Worm (Caenorhabditis elegans): Measurements from ENCODE around the gene F10E7.5.

The F10E7.5 gene

DNA sequence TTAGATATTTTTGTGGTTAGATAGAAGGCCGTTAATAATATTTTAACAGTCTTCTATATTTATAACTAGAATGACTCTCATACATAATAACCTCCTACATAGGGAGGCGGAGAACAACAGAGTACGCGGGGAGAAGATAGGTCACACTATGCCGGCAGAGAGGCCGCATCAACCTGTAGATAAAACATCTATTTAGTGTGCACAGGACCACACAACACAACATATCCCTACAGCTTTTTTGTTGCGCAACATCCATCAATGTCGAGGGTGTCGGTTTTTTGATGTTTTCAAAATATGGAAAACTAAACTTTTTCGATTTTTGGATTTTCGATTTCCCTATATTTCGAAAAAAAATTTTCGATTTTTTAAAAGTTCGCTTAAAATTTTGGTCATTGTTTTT, 20.9 kb upstream of the F10E7.5 start:
- TF ChIP-seq ztf-23 (GFP tag; IDR thresholded peaks at IDR 0.05), result no peak
- TF ChIP-seq tab-1 (GFP tag; IDR thresholded peaks at IDR 0.05), result no peak
- TF ChIP-seq med-1 (GFP tag; optimal IDR thresholded peaks at IDR 0.05; ENCODE audit: insufficient read depth), result no peak
- no peak for TF ChIP-seq ref-1 (GFP tag; conservative IDR thresholded peaks at IDR 0.05)
- no peak for TF ChIP-seq flt-1 (GFP tag; IDR thresholded peaks at IDR 0.05)

ce11 chrII:7093339-7093821, 18.4 kb upstream of the F10E7.5 start, which contains the start of gene T02G5.3:
TSS of gene T02G5.3 (plus strand) at chrII:7093389.
- TF ChIP-seq T22C8.4 (GFP tag; IDR thresholded peaks at IDR 0.05) (no peak), tab-1 (GFP tag; IDR thresholded peaks at IDR 0.05) (no peak), ref-1 (GFP tag; conservative IDR thresholded peaks at IDR 0.05) (no peak), flt-1 (GFP tag; IDR thresholded peaks at IDR 0.05) (0 out of 2 replicates have a peak, but pooled peaks have one; percentile 40)

- TF ChIP-seq ztf-23 (GFP tag; IDR thresholded peaks at IDR 0.05) (no peak), ref-1 (GFP tag; conservative IDR thresholded peaks at IDR 0.05) (no peak), tab-1 (GFP tag; IDR thresholded peaks at IDR 0.05) (no peak), klf-2 (GFP tag; conservative IDR thresholded peaks at IDR 0.05) (no peak), med-1 (GFP tag; optimal IDR thresholded peaks at IDR 0.05; ENCODE audit: insufficient read depth) (no peak), cog-1 (tag; optimal IDR thresholded peaks at IDR 0.05) (no peak), ztf-29 (GFP tag; IDR thresholded peaks at IDR 0.05) (no peak), flt-1 (GFP tag; IDR thresholded peaks at IDR 0.05) (no peak), T22C8.4 (GFP tag; IDR thresholded peaks at IDR 0.05) (no peak)
Measured at ce11 chrII:7095970-7096369, 15.8 kb upstream of the F10E7.5 start.

DNA sequence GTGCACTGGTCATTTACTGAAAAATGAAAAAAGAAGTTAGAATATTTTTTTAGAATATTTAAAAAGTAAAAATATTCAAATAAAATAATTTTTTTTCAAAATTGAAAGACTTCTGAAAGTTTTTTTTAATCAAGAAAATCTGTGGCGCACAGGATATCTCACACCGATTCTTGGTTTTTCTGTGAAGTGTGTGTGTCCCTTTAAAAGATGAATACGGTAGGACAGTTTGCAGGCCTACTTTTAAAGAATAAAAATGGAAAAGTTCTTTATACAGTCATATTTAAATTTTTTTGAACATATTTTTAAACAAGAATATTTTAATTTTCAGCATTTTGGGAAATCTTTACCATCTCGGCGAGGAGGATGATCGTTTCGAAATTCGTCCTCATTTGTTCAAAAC, 13.2 kb upstream of the F10E7.5 start, which contains the start of gene mct-5:
Gene mct-5, minus strand, starts transcription at position 16 of the 400 bp plus-strand sequence.
- TF ChIP-seq ztf-23 (GFP tag; IDR thresholded peaks at IDR 0.05) (no peak), ztf-29 (GFP tag; IDR thresholded peaks at IDR 0.05) (no peak), flt-1 (GFP tag; IDR thresholded peaks at IDR 0.05) (no peak), T22C8.4 (GFP tag; IDR thresholded peaks at IDR 0.05) (no peak), ref-1 (GFP tag; conservative IDR thresholded peaks at IDR 0.05) (no peak), tab-1 (GFP tag; IDR thresholded peaks at IDR 0.05) (no peak), klf-2 (GFP tag; conservative IDR thresholded peaks at IDR 0.05) (no peak), med-1 (GFP tag; optimal IDR thresholded peaks at IDR 0.05; ENCODE audit: insufficient read depth) (no peak), cog-1 (tag; optimal IDR thresholded peaks at IDR 0.05) (no peak)

- TF ChIP-seq flt-1 (GFP tag; IDR thresholded peaks at IDR 0.05), result no peak
- TF ChIP-seq med-1 (GFP tag; optimal IDR thresholded peaks at IDR 0.05; ENCODE audit: insufficient read depth), result no peak
Measured at ce11 chrII:7099231-7099630, 12.5 kb upstream of the F10E7.5 start.

ce11 chrII:7100838-7101237, 10.9 kb upstream of the F10E7.5 start, which contains the start of gene mmaa-1:
TSS of gene mmaa-1 (minus strand) at chrII:7101165.
- TF ChIP-seq ref-1 (GFP tag; conservative IDR thresholded peaks at IDR 0.05), result no peak
- TF ChIP-seq cog-1 (tag; optimal IDR thresholded peaks at IDR 0.05), result no peak
- no peak for TF ChIP-seq T22C8.4 (GFP tag; IDR thresholded peaks at IDR 0.05)
- TF ChIP-seq tab-1 (GFP tag; IDR thresholded peaks at IDR 0.05), result no peak
- TF ChIP-seq ztf-29 (GFP tag; IDR thresholded peaks at IDR 0.05), result no peak
- no peak for TF ChIP-seq flt-1 (GFP tag; IDR thresholded peaks at IDR 0.05)
- TF ChIP-seq med-1 (GFP tag; optimal IDR thresholded peaks at IDR 0.05; ENCODE audit: insufficient read depth), result no peak
- TF ChIP-seq klf-2 (GFP tag; conservative IDR thresholded peaks at IDR 0.05), result no peak
- no peak for TF ChIP-seq ztf-23 (GFP tag; IDR thresholded peaks at IDR 0.05)

ce11 chrII:7102288-7102687, 9.5 kb upstream of the F10E7.5 start:
- TF ChIP-seq ref-1 (GFP tag; conservative IDR thresholded peaks at IDR 0.05) (no peak), klf-2 (GFP tag; conservative IDR thresholded peaks at IDR 0.05) (no peak), ztf-23 (GFP tag; IDR thresholded peaks at IDR 0.05) (no peak)

DNA sequence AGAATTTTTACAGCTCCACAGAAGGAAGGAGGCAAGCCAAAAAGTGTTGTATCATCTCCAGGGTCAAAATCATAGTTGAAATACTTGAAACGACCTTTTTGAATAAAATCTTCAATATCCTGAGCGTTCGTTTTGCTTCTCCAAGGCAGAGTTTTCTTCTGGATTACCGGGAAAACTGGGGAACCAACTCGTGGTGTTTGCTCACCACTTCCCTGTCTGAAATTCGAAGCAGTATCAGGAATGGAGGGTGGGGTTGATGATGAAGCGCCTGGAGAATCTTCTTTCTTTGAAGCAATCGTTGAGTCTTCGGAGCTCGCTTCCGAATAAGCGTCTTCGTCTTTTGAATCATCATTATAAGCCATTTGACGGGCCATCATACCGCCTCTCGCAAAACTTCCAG, 8.7 kb upstream of the F10E7.5 start:
- TF ChIP-seq med-1 (GFP tag; optimal IDR thresholded peaks at IDR 0.05; ENCODE audit: insufficient read depth) (no peak), tab-1 (GFP tag; IDR thresholded peaks at IDR 0.05) (no peak), ref-1 (GFP tag; conservative IDR thresholded peaks at IDR 0.05) (no peak), klf-2 (GFP tag; conservative IDR thresholded peaks at IDR 0.05) (no peak), cog-1 (tag; optimal IDR thresholded peaks at IDR 0.05) (no peak), flt-1 (GFP tag; IDR thresholded peaks at IDR 0.05) (no peak), T22C8.4 (GFP tag; IDR thresholded peaks at IDR 0.05) (no peak), ztf-23 (GFP tag; IDR thresholded peaks at IDR 0.05) (no peak), ztf-29 (GFP tag; IDR thresholded peaks at IDR 0.05) (no peak)

DNA sequence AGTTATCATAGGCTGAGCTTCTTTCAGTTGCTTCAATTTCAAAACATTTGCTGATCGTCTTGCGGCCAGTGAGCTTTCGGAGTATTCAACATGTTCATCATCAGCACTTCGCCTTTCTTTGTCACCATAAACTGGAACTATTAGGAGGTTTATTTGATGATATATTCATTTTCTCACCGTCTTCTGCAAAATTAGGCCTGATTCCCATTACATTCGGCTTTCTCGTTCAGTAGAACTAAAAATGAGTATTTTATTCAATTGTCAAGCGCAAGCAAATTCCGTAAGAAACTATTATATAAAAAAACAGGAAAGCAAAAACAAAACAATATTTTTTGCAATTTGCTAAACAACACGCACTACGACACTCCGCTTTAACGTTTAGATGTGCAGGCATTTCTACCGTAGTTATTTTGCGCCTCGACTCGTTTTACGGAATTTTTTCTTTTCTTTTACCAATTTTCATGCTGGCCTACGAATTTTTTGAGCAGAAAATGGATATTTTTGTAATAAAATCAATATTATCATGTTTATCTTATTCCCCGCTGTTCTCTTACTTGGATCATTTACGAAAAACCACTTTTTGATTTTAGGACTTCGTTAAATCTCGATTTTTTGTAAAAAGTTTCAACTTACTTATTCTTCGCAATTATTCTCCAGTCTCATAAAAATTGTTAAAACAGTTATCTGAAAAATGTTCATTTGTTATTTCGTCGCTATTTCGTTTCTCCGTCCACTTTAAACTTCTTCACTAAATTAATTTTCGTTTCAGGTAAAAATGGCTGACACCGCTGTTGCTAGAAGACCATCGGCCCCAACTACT, 6.8 kb upstream of the F10E7.5 start, which contains the start of the genes farl-11 and rpl-33:
Gene farl-11, minus strand, starts transcription at position 242 of the 820 bp plus-strand sequence.
Gene rpl-33, plus strand, starts transcription at position 770 of the 820 bp plus-strand sequence.
- peak; percentile 57; the same call in 1 of the 2 replicates for TF ChIP-seq ztf-23 (GFP tag; IDR thresholded peaks at IDR 0.05)
- no peak for TF ChIP-seq cog-1 (tag; optimal IDR thresholded peaks at IDR 0.05)
- no peak for TF ChIP-seq ref-1 (GFP tag; conservative IDR thresholded peaks at IDR 0.05)
- no peak for TF ChIP-seq ztf-29 (GFP tag; IDR thresholded peaks at IDR 0.05)
- 0 out of 2 replicates have a peak, but pooled peaks have one; percentile 32 for TF ChIP-seq flt-1 (GFP tag; IDR thresholded peaks at IDR 0.05)
- no peak for TF ChIP-seq klf-2 (GFP tag; conservative IDR thresholded peaks at IDR 0.05)
- no peak for TF ChIP-seq T22C8.4 (GFP tag; IDR thresholded peaks at IDR 0.05)
- TF ChIP-seq tab-1 (GFP tag; IDR thresholded peaks at IDR 0.05), result no peak
- TF ChIP-seq med-1 (GFP tag; optimal IDR thresholded peaks at IDR 0.05; ENCODE audit: insufficient read depth), result no peak

ce11 chrII:7106313-7106712, 5.5 kb upstream of the F10E7.5 start:
- TF ChIP-seq T22C8.4 (GFP tag; IDR thresholded peaks at IDR 0.05), result no peak
- no peak for TF ChIP-seq med-1 (GFP tag; optimal IDR thresholded peaks at IDR 0.05; ENCODE audit: insufficient read depth)
- no peak for TF ChIP-seq ref-1 (GFP tag; conservative IDR thresholded peaks at IDR 0.05)
- TF ChIP-seq flt-1 (GFP tag; IDR thresholded peaks at IDR 0.05), result no peak
- no peak for TF ChIP-seq klf-2 (GFP tag; conservative IDR thresholded peaks at IDR 0.05)
- no peak for TF ChIP-seq tab-1 (GFP tag; IDR thresholded peaks at IDR 0.05)

Measured in whole organism, midembryonic.